Worm (Caenorhabditis elegans) whole organism, midembryonic: ENCODE results near the gene F25E5.1.

Experiments used
- flt-1 ChIP-seq: fragments of 200-800 bp; sonication (Bioruptor generic); IDR thresholded peaks from 2 replicates; pipeline ENCODE4 v1.3.6; 2022; ENCODE audit warnings: missing genetic modification characterization, missing compliant biosample characterization
- ztf-29 ChIP-seq: fragments of 200-800 bp; sonication (Bioruptor generic); IDR thresholded peaks from 2 replicates; pipeline ENCODE4 v1.3.6; 2022; ENCODE audit warnings: missing genetic modification reagents, missing genetic modification characterization, missing compliant biosample characterization

- no peak for TF ChIP-seq flt-1
- no peak for TF ChIP-seq ztf-29 (GFP tag; lab: Robert Waterston, UW)
Measured at ce11 chrV:7437985-7438384, 27.7 kb upstream of the F25E5.1 start, which contains the start of gene F25E5.16.
